Worm (Caenorhabditis elegans) whole organism, L1 larva: Measurements from ENCODE around the gene T05A12.3.
A peak's percentile ranks its signal among the peaks of the same experiment; 100 is the strongest.

Source experiments
- C04F5.9 ChIP-seq: sonication (generic microtip); optimal IDR thresholded peaks from 2 replicates; lab custom pipeline; 2016; ENCODE audit warnings: missing genetic modification characterization, missing compliant biosample characterization
- C16A3.4 ChIP-seq: fragments of 150-350 bp; optimal IDR thresholded peaks from 2 replicates; lab custom pipeline; 2014; ENCODE audit warnings: missing biosample characterization, missing genetic modification characterization
- C34B4.2 ChIP-seq: sonication (generic microtip); optimal IDR thresholded peaks from 2 replicates; lab custom pipeline; 2017; ENCODE audit warnings: mild to moderate bottlenecking, missing genetic modification characterization, missing compliant biosample characterization
- F16B12.6 ChIP-seq: fragments of 150-350 bp; optimal IDR thresholded peaks from 2 replicates; lab custom pipeline; 2014; ENCODE audit warnings: missing biosample characterization, missing genetic modification characterization
- aha-1 ChIP-seq: fragments of 150-350 bp; optimal IDR thresholded peaks from 2 replicates; lab custom pipeline; 2014; ENCODE audit warnings: missing biosample characterization, missing genetic modification characterization
- aly-2 ChIP-seq: fragments of 150-350 bp; optimal IDR thresholded peaks from 2 replicates; lab custom pipeline; 2014; ENCODE audit warnings: missing biosample characterization, missing genetic modification characterization
- ama-1 ChIP-seq: fragments of 150-350 bp; optimal IDR thresholded peaks from 2 replicates; lab custom pipeline; 2014
- ceh-63 ChIP-seq: fragments of 200-800 bp; sonication (Bioruptor generic); optimal IDR thresholded peaks from 2 replicates; lab custom pipeline; 2018; ENCODE audit warnings: mild to moderate bottlenecking, missing genetic modification characterization, missing compliant biosample characterization
- ceh-88 ChIP-seq: fragments of 200-800 bp; sonication (Bioruptor generic); IDR thresholded peaks from 2 replicates; pipeline ENCODE4 v1.3.6; 2022; ENCODE audit warnings: missing genetic modification characterization, missing compliant biosample characterization
- ces-1 ChIP-seq: fragments of 150-350 bp; optimal IDR thresholded peaks from 2 replicates; lab custom pipeline; 2014; ENCODE audit warnings: missing biosample characterization, missing genetic modification reagents, missing genetic modification characterization
- dpl-1 ChIP-seq, 3 experiments: fragments of 150-350 bp in 2 of 3; sonication (generic microtip) in 1 of 3; optimal IDR thresholded peaks; 2 replicates each; lab custom pipeline; 2014 to 2017; ENCODE audit warnings: missing biosample characterization in 3 of 3, missing genetic modification characterization in 3 of 3, missing genetic modification reagents in 3 of 3
- efl-1 ChIP-seq, 4 experiments: fragments of 150-350 bp; optimal IDR thresholded peaks in 3 of 4; peaks in 1 of 4; 1 replicate in 1 of 4; 2 replicates in 3 of 4; lab custom pipeline; 2014; ENCODE audit warnings: missing biosample characterization in 2 of 4, missing genetic modification characterization in 2 of 4, missing genetic modification reagents in 2 of 4
- egl-13 ChIP-seq: sonication (generic microtip); optimal IDR thresholded peaks from 2 replicates; lab custom pipeline; 2016; ENCODE audit warnings: missing genotype, missing genetic modification reagents, missing genetic modification characterization, missing compliant biosample characterization
- egl-27 ChIP-seq, 2 experiments: fragments of 150-350 bp in 1 of 2; sonication (generic microtip); optimal IDR thresholded peaks; 3 replicates each; lab custom pipeline; 2017 to 2018; ENCODE audit warnings: missing biosample characterization in 2 of 2, missing genetic modification characterization in 2 of 2, missing genetic modification reagents in 2 of 2
- elt-2 ChIP-seq: sonication (generic microtip); optimal IDR thresholded peaks from 2 replicates; lab custom pipeline; 2016; ENCODE audit warnings: missing genetic modification characterization, mild to moderate bottlenecking, inconsistent platforms, missing compliant biosample characterization, missing genetic modification reagents
- elt-3 ChIP-seq, 6 experiments: fragments of 150-350 bp in 1 of 6; sonication (generic microtip); optimal IDR thresholded peaks; 2 replicates each; lab custom pipeline; 2017 to 2018; ENCODE audit warnings: missing biosample characterization in 6 of 6, missing genetic modification characterization in 6 of 6, inconsistent platforms in 1 of 6
- ets-5 ChIP-seq: fragments of 200-800 bp; sonication (Bioruptor generic); IDR thresholded peaks from 2 replicates; pipeline ENCODE4 v1.3.6; 2022; ENCODE audit warnings: missing genetic modification characterization, missing compliant biosample characterization
- grh-1 ChIP-seq: fragments of 200-800 bp; sonication (Bioruptor generic); IDR thresholded peaks from 2 replicates; pipeline ENCODE4 v1.3.6; 2022; ENCODE audit warnings: missing genetic modification reagents, missing genetic modification characterization, missing compliant biosample characterization
- hlh-17 ChIP-seq: fragments of 200-800 bp; sonication (Bioruptor generic); optimal IDR thresholded peaks from 2 replicates; lab custom pipeline; 2018; ENCODE audit warnings: missing genetic modification characterization, mild to moderate bottlenecking, missing compliant biosample characterization, moderate library complexity, borderline replicate concordance
- hpl-2 ChIP-seq: fragments of 150-350 bp; optimal IDR thresholded peaks from 2 replicates; lab custom pipeline; 2014; ENCODE audit warnings: missing biosample characterization, missing genetic modification reagents, missing genetic modification characterization
- jun-1 ChIP-seq: fragments of 150-350 bp; optimal IDR thresholded peaks from 2 replicates; lab custom pipeline; 2014; ENCODE audit warnings: missing biosample characterization, missing genetic modification reagents, missing genetic modification characterization
- lin-13 ChIP-seq: fragments of 150-350 bp; optimal IDR thresholded peaks from 2 replicates; lab custom pipeline; 2014; ENCODE audit warnings: missing biosample characterization, missing genetic modification reagents, missing genetic modification characterization
- lin-35 ChIP-seq, 2 experiments: fragments of 150-350 bp; optimal IDR thresholded peaks; 2 replicates each; lab custom pipeline; 2014; ENCODE audit warnings: missing biosample characterization in 2 of 2, missing genetic modification characterization in 2 of 2, missing genetic modification reagents in 2 of 2
- lir-3 ChIP-seq: sonication (generic microtip); optimal IDR thresholded peaks from 2 replicates; lab custom pipeline; 2016; ENCODE audit warnings: mild to moderate bottlenecking, missing genetic modification characterization, moderate library complexity, missing compliant biosample characterization; ENCODE audit not compliant: poor library complexity
- lsy-2 ChIP-seq, 2 experiments: fragments of 150-350 bp; optimal IDR thresholded peaks; 2 replicates each; lab custom pipeline; 2014; ENCODE audit warnings: missing biosample characterization in 2 of 2, missing genetic modification characterization in 2 of 2
- mdl-1 ChIP-seq, 2 experiments: fragments of 150-350 bp; optimal IDR thresholded peaks; 2 replicates each; lab custom pipeline; 2014 to 2017; ENCODE audit warnings: missing biosample characterization in 2 of 2, missing genetic modification characterization in 2 of 2, inconsistent platforms in 1 of 2
- nhr-11 ChIP-seq: fragments of 150-350 bp; optimal IDR thresholded peaks from 2 replicates; lab custom pipeline; 2014; ENCODE audit warnings: missing biosample characterization, missing genetic modification characterization
- nhr-12 ChIP-seq: sonication (generic microtip); optimal IDR thresholded peaks from 2 replicates; lab custom pipeline; 2017; ENCODE audit warnings: missing biosample characterization, missing genetic modification characterization
- nhr-20 ChIP-seq: sonication (generic microtip); optimal IDR thresholded peaks from 2 replicates; lab custom pipeline; 2016; ENCODE audit warnings: mild to moderate bottlenecking, missing genetic modification characterization, missing compliant biosample characterization
- nhr-237 ChIP-seq: fragments of 150-350 bp; optimal IDR thresholded peaks from 2 replicates; lab custom pipeline; 2014; ENCODE audit warnings: missing biosample characterization, missing genetic modification characterization
- nhr-76 ChIP-seq: sonication (generic microtip); optimal IDR thresholded peaks from 2 replicates; lab custom pipeline; 2017; ENCODE audit warnings: missing biosample characterization, missing genetic modification characterization
- nhr-85 ChIP-seq: sonication (generic microtip); peaks from one replicate; lab custom pipeline; 2016; ENCODE audit warnings: missing genetic modification characterization, inconsistent platforms, missing compliant biosample characterization
- nhr-90 ChIP-seq: sonication (generic microtip); optimal IDR thresholded peaks from 2 replicates; lab custom pipeline; 2016; ENCODE audit warnings: mild to moderate bottlenecking, missing genetic modification characterization, missing compliant biosample characterization; ENCODE audit not compliant: poor library complexity
- pag-3 ChIP-seq: sonication (generic microtip); optimal IDR thresholded peaks from 2 replicates; lab custom pipeline; 2017; ENCODE audit warnings: missing genetic modification characterization, mild to moderate bottlenecking, missing compliant biosample characterization, antibody characterized with exemption, borderline replicate concordance; ENCODE audit not compliant: insufficient read depth
- pax-3 ChIP-seq: fragments of 200-800 bp; sonication (Bioruptor generic); optimal IDR thresholded peaks from 2 replicates; lab custom pipeline; 2018; ENCODE audit warnings: mild to moderate bottlenecking, missing genetic modification characterization, moderate library complexity, missing compliant biosample characterization
- pqm-1 ChIP-seq: sonication (generic microtip); optimal IDR thresholded peaks from 3 replicates; lab custom pipeline; 2017; ENCODE audit warnings: missing biosample characterization, missing genetic modification characterization
- skn-1 ChIP-seq: fragments of 150-350 bp; optimal IDR thresholded peaks from 2 replicates; lab custom pipeline; 2014; ENCODE audit warnings: missing biosample characterization, missing genetic modification characterization
- snu-23 ChIP-seq: sonication (generic microtip); optimal IDR thresholded peaks from 2 replicates; lab custom pipeline; 2016; ENCODE audit warnings: missing genetic modification characterization, missing compliant biosample characterization
- sptf-1 ChIP-seq: fragments of 150-350 bp; optimal IDR thresholded peaks from 2 replicates; lab custom pipeline; 2014; ENCODE audit warnings: missing biosample characterization, missing genetic modification characterization
- tlp-1 ChIP-seq: fragments of 150-350 bp; optimal IDR thresholded peaks from 2 replicates; lab custom pipeline; 2014; ENCODE audit warnings: missing biosample characterization, missing genetic modification characterization
- unc-30 ChIP-seq: sonication (generic microtip); optimal IDR thresholded peaks from 2 replicates; lab custom pipeline; 2017; ENCODE audit warnings: missing biosample characterization, missing genetic modification characterization
- unc-62 ChIP-seq: fragments of 150-350 bp; optimal IDR thresholded peaks from 2 replicates; lab custom pipeline; 2014; ENCODE audit warnings: missing biosample characterization, missing genetic modification reagents, missing genetic modification characterization
- unc-86 ChIP-seq: sonication (generic microtip); optimal IDR thresholded peaks from 2 replicates; lab custom pipeline; 2016; ENCODE audit warnings: missing genetic modification characterization, missing compliant biosample characterization
- unc-98 ChIP-seq: fragments of 200-800 bp; sonication (Bioruptor generic); IDR thresholded peaks from 2 replicates; pipeline ENCODE4 v1.3.6; 2022; ENCODE audit warnings: missing genetic modification characterization, missing compliant biosample characterization
- zip-4 ChIP-seq: fragments of 200-800 bp; sonication (Bioruptor generic); optimal IDR thresholded peaks from 2 replicates; lab custom pipeline; 2018; ENCODE audit warnings: mild to moderate bottlenecking, missing genetic modification characterization, moderate library complexity, missing compliant biosample characterization
- ztf-11 ChIP-seq, 2 experiments: sonication (generic microtip); optimal IDR thresholded peaks; 2 replicates each; lab custom pipeline; 2016 to 2017; ENCODE audit warnings: missing genetic modification characterization in 2 of 2, missing biosample characterization in 1 of 2, missing compliant biosample characterization in 1 of 2

T05A12.3 gene

ce11 chrIV:6923070-6923469 lies 35.6 kb upstream of the T05A12.3 start, which contains the start of gene T22D1.1:
T22D1.1 (plus strand) TSS chrIV:6923370.
- no peak for TF ChIP-seq nhr-90 (tag; lab: Kevin White, UChicago)
- TF ChIP-seq ceh-63 (GFP tag; lab: Kevin White, UChicago), result no peak
- TF ChIP-seq efl-1 (optimal IDR thresholded peaks at IDR 0.05; lab: Kevin White, UChicago), result no peak
- no peak for TF ChIP-seq efl-1 (GFP tag; optimal IDR thresholded peaks at IDR 0.05 in 1 of 2; lab: Kevin White, UChicago)
- no peak for TF ChIP-seq C04F5.9
- no peak for TF ChIP-seq unc-86
- no peak for TF ChIP-seq nhr-237
- no peak for TF ChIP-seq ets-5 (GFP tag; lab: Robert Waterston, UW)
- TF ChIP-seq lin-35 (GFP tag; optimal IDR thresholded peaks at IDR 0.05; lab: Kevin White, UChicago), result no peak
- no peak for TF ChIP-seq snu-23 (GFP tag; lab: Kevin White, UChicago)
- TF ChIP-seq egl-27 (tag; optimal IDR thresholded peaks at IDR 0.05; lab: Kevin White, UChicago), result no peak
- TF ChIP-seq pax-3, result no peak
- no peak for TF ChIP-seq nhr-20 (tag; lab: Kevin White, UChicago)
- TF ChIP-seq egl-13 (tag; lab: Kevin White, UChicago), result no peak
- TF ChIP-seq hpl-2 (GFP tag; lab: Kevin White, UChicago), result no peak
- no peak for TF ChIP-seq lin-13 (GFP tag; lab: Kevin White, UChicago)

ce11 chrIV:6920063-6920462 lies 32.6 kb upstream of the T05A12.3 start, which contains the start of gene T22D1.18:
T22D1.18 (minus strand) TSS chrIV:6920163.
- no peak for TF ChIP-seq lsy-2 (tag; optimal IDR thresholded peaks at IDR 0.05; lab: Kevin White, UChicago)
- peak; percentile 67 for TF ChIP-seq nhr-85 (tag; lab: Kevin White, UChicago)

- TF ChIP-seq zip-4 (GFP tag; lab: Kevin White, UChicago) (peak; percentile 64), unc-62 (GFP tag; lab: Kevin White, UChicago) (no peak), nhr-76 (tag; lab: Kevin White, UChicago) (no peak), elt-3 (tag; optimal IDR thresholded peaks at IDR 0.05; lab: Kevin White, UChicago) (peak in 1 of 6 experiments; percentile 85), jun-1 (peak; percentile 77), C16A3.4 (tag; lab: Kevin White, UChicago) (peak; percentile 92), nhr-85 (tag; lab: Kevin White, UChicago) (peak; percentile 92), pqm-1 (no peak), egl-13 (tag; lab: Kevin White, UChicago) (peak; percentile 80), aly-2 (tag; lab: Kevin White, UChicago) (peak; percentile 59), C34B4.2 (tag; lab: Kevin White, UChicago) (no peak), ztf-11 (tag; optimal IDR thresholded peaks at IDR 0.05; lab: Kevin White, UChicago) (peak in 1 of 2 experiments; percentile 62), lin-35 (GFP tag; optimal IDR thresholded peaks at IDR 0.05; lab: Kevin White, UChicago) (peak; percentile 91 to 95), aha-1 (peak; percentile 4), unc-30 (tag; lab: Kevin White, UChicago) (no peak), hlh-17 (GFP tag; lab: Kevin White, UChicago) (no peak), tlp-1 (tag; lab: Kevin White, UChicago) (no peak), ces-1 (no peak), egl-27 (tag; optimal IDR thresholded peaks at IDR 0.05; lab: Kevin White, UChicago) (no peak), grh-1 (GFP tag; lab: Robert Waterston, UW) (peak; percentile 82), ceh-88 (GFP tag; lab: Robert Waterston, UW) (peak; percentile 54), skn-1 (tag; lab: Kevin White, UChicago) (peak; percentile 93), lir-3 (tag; lab: Kevin White, UChicago) (peak; percentile 61), nhr-20 (tag; lab: Kevin White, UChicago) (peak; percentile 88), mdl-1 (tag; optimal IDR thresholded peaks at IDR 0.05; lab: Kevin White, UChicago) (peak in 1 of 2 experiments; percentile 90), ama-1 (lab: Kevin White, UChicago) (peak; percentile 14), nhr-11 (tag; lab: Kevin White, UChicago) (peak; percentile 68), efl-1 (optimal IDR thresholded peaks at IDR 0.05; lab: Kevin White, UChicago) (peak; percentile 88 to 91), efl-1 (GFP tag; optimal IDR thresholded peaks at IDR 0.05 in 1 of 2; lab: Kevin White, UChicago) (peak; percentile 92 to 99), ceh-63 (GFP tag; lab: Kevin White, UChicago) (no peak), elt-2 (tag; lab: Kevin White, UChicago) (peak; percentile 44), dpl-1 (GFP tag; optimal IDR thresholded peaks at IDR 0.05; lab: Kevin White, UChicago) (peak; percentile 89 to 92 (median 91)), pag-3 (tag; lab: Kevin White, UChicago) (no peak), F16B12.6 (tag; lab: Kevin White, UChicago) (peak; percentile 69), unc-86 (peak; percentile 84), sptf-1 (tag; lab: Kevin White, UChicago) (no peak), nhr-12 (tag; lab: Kevin White, UChicago) (no peak), unc-98 (no peak), nhr-237 (peak; percentile 48)
Observed at ce11 chrIV:6919318-6919717, 31.9 kb upstream of the T05A12.3 start, which contains the start of gene ruvb-2. ruvb-2 (minus strand) TSS chrIV:6919406.
